Fruit fly (Drosophila melanogaster) Kc167 (cell line): Measurements from ENCODE around the gene HipHop.

Experiments
- Myc ChIP-seq: fragments of >200 bp; optimal IDR thresholded peaks from 2 replicates; lab custom pipeline; 2017; ENCODE audit warnings: missing external identifiers
- h ChIP-seq: fragments of >200 bp; optimal IDR thresholded peaks from 3 replicates; lab custom pipeline; 2018; ENCODE audit warnings: missing external identifiers

- TF ChIP-seq h, result no peak
- no peak for TF ChIP-seq Myc
Observed at dm6 chr3L:18840370-18841007, 19.5 kb downstream of the HipHop start.
